Fruit fly (Drosophila melanogaster) whole organism, embryonic: ENCODE results near the gene CG13843.
A peak's percentile ranks its signal among the peaks of the same experiment; 100 is the strongest.

ENCODE experiments used
- B-H1 ChIP-seq: fragments of 200-800 bp; sonication (Bioruptor generic); IDR thresholded peaks from 3 replicates; pipeline ENCODE4 v1.3.6; 2022; ENCODE audit warnings: missing biosample characterization, missing genetic modification characterization
- CG10274 ChIP-seq: fragments of 200-800 bp; sonication (Bioruptor generic); optimal IDR thresholded peaks from 3 replicates; lab custom pipeline; 2017; ENCODE audit warnings: missing biosample characterization, mild to moderate bottlenecking, missing genetic modification characterization
- CG10321 ChIP-seq: fragments of 200-800 bp; sonication (Bioruptor generic); IDR thresholded peaks from 2 replicates; pipeline ENCODE4 v1.3.6; 2022; ENCODE audit warnings: missing biosample characterization, missing genetic modification characterization
- CG11560 ChIP-seq: fragments of 200-800 bp; sonication (Bioruptor generic); IDR thresholded peaks from 3 replicates; pipeline ENCODE4 v1.3.6; 2022; ENCODE audit warnings: missing biosample characterization, missing genetic modification characterization
- CG12104 ChIP-seq: fragments of 200-800 bp; sonication (Bioruptor generic); optimal IDR thresholded peaks from 3 replicates; lab custom pipeline; 2016; ENCODE audit warnings: missing biosample characterization, missing genetic modification characterization
- CG1233 ChIP-seq: fragments of 200-800 bp; sonication (Bioruptor generic); optimal IDR thresholded peaks from 4 replicates; lab custom pipeline; 2018; ENCODE audit warnings: missing biosample characterization, mild to moderate bottlenecking, missing genetic modification characterization
- CG13894 ChIP-seq: fragments of 200-800 bp; sonication (Bioruptor generic); optimal IDR thresholded peaks from 3 replicates; lab custom pipeline; 2018; ENCODE audit warnings: missing biosample characterization, mild to moderate bottlenecking, missing genetic modification characterization, moderate library complexity
- CG17361 ChIP-seq: fragments of 200-800 bp; sonication (Bioruptor generic); IDR thresholded peaks from 3 replicates; pipeline ENCODE4 v1.3.6; 2022; ENCODE audit warnings: missing biosample characterization, missing genetic modification characterization
- CG18011 ChIP-seq: fragments of 200-800 bp; sonication (Bioruptor generic); optimal IDR thresholded peaks from 2 replicates; lab custom pipeline; 2017; ENCODE audit warnings: missing biosample characterization, missing genetic modification characterization, mild to moderate bottlenecking, moderate library complexity, missing genotype
- CG32532 ChIP-seq: fragments of 200-800 bp; sonication (Bioruptor generic); IDR thresholded peaks from 2 replicates; pipeline ENCODE4 v1.3.6; 2022; ENCODE audit warnings: missing biosample characterization, missing genetic modification characterization
- CG4328 ChIP-seq: fragments of 200-800 bp; sonication (Bioruptor generic); optimal IDR thresholded peaks from 3 replicates; lab custom pipeline; 2017; ENCODE audit warnings: missing biosample characterization, missing genetic modification reagents, missing genetic modification characterization
- CG4854 ChIP-seq: fragments of 200-800 bp; sonication (Bioruptor generic); optimal IDR thresholded peaks from 2 replicates; lab custom pipeline; 2016; ENCODE audit warnings: missing biosample characterization, missing genetic modification characterization, inconsistent platforms
- CG5245 ChIP-seq: fragments of 200-800 bp; sonication (Bioruptor generic); optimal IDR thresholded peaks from 3 replicates; lab custom pipeline; 2016; ENCODE audit warnings: missing biosample characterization, missing genetic modification characterization
- CG7556 ChIP-seq: fragments of 200-800 bp; sonication (Bioruptor generic); optimal IDR thresholded peaks from 2 replicates; lab custom pipeline; 2017; ENCODE audit warnings: missing biosample characterization, mild to moderate bottlenecking, missing genetic modification characterization
- CG7963 ChIP-seq: fragments of 200-800 bp; sonication (Bioruptor generic); IDR thresholded peaks from 3 replicates; pipeline ENCODE4 v1.3.6; 2022; ENCODE audit warnings: missing biosample characterization, missing genetic modification characterization; ENCODE audit not compliant: partially characterized antibody
- CG8388 ChIP-seq: fragments of 200-800 bp; sonication (Bioruptor generic); optimal IDR thresholded peaks from 2 replicates; lab custom pipeline; 2019; ENCODE audit warnings: missing biosample characterization, mild to moderate bottlenecking, missing genetic modification characterization, moderate library complexity
- CG8478 ChIP-seq: fragments of >200 bp; optimal IDR thresholded peaks from 2 replicates; lab custom pipeline; 2018
- CG9876 ChIP-seq: fragments of 200-800 bp; sonication (Bioruptor generic); optimal IDR thresholded peaks from 2 replicates; lab custom pipeline; 2016; ENCODE audit warnings: missing biosample characterization, missing genetic modification characterization
- CoRest ChIP-seq: fragments of 200-800 bp; sonication (Bioruptor generic); optimal IDR thresholded peaks from 3 replicates; lab custom pipeline; 2018; ENCODE audit warnings: missing biosample characterization, mild to moderate bottlenecking, missing genetic modification characterization, moderate library complexity
- Doc2 ChIP-seq: fragments of 200-800 bp; sonication (Bioruptor generic); IDR thresholded peaks from 2 replicates; pipeline ENCODE4 v1.3.6; 2022; ENCODE audit warnings: missing biosample characterization, missing genetic modification characterization
- Hr39 ChIP-seq: fragments of >200 bp; optimal IDR thresholded peaks from 2 replicates; lab custom pipeline; 2017
- Kr ChIP-seq: fragments of 200-800 bp; sonication (Bioruptor generic); optimal IDR thresholded peaks from 2 replicates; lab custom pipeline; 2017; ENCODE audit warnings: missing biosample characterization, mild to moderate bottlenecking, missing genetic modification characterization
- Nf-YA ChIP-seq: fragments of 200-800 bp; sonication (Bioruptor generic); IDR thresholded peaks from 2 replicates; pipeline ENCODE4 v1.3.6; 2022; ENCODE audit warnings: missing biosample characterization, missing genetic modification characterization
- Oaz ChIP-seq: fragments of 200-800 bp; sonication (Bioruptor generic); IDR thresholded peaks from 2 replicates; pipeline ENCODE4 v1.3.6; 2022; ENCODE audit warnings: missing biosample characterization, missing genetic modification characterization
- Ptx1 ChIP-seq: fragments of 200-800 bp; sonication (Bioruptor generic); IDR thresholded peaks from 2 replicates; pipeline ENCODE4 v1.3.6; 2022; ENCODE audit warnings: missing biosample characterization, missing genetic modification characterization
- Six4 ChIP-seq: fragments of 200-800 bp; sonication (Bioruptor generic); optimal IDR thresholded peaks from 2 replicates; lab custom pipeline; 2016; ENCODE audit warnings: missing biosample characterization, missing genetic modification characterization
- Sry-β ChIP-seq: fragments of 200-800 bp; sonication (Bioruptor generic); optimal IDR thresholded peaks from 2 replicates; lab custom pipeline; 2018; ENCODE audit warnings: missing biosample characterization, mild to moderate bottlenecking, missing genetic modification characterization, moderate library complexity
- Ssrp ChIP-seq: fragments of 200-800 bp; sonication (Bioruptor generic); optimal IDR thresholded peaks from 2 replicates; lab custom pipeline; 2018; ENCODE audit warnings: missing biosample characterization, mild to moderate bottlenecking, missing genetic modification characterization, moderate library complexity
- al ChIP-seq: fragments of 200-800 bp; sonication (Bioruptor generic); IDR thresholded peaks from 2 replicates; pipeline ENCODE4 v1.3.6; 2022; ENCODE audit warnings: missing biosample characterization, missing genetic modification characterization
- ase ChIP-seq: fragments of 200-800 bp; sonication (Bioruptor generic); IDR thresholded peaks from 3 replicates; pipeline ENCODE4 v1.3.6; 2022; ENCODE audit warnings: missing biosample characterization, missing genetic modification characterization
- ato ChIP-seq: fragments of 200-800 bp; sonication (Bioruptor generic); IDR thresholded peaks from 2 replicates; pipeline ENCODE4 v1.3.6; 2022; ENCODE audit warnings: missing biosample characterization, missing genetic modification characterization; ENCODE audit not compliant: partially characterized antibody
- br ChIP-seq: fragments of >200 bp; optimal IDR thresholded peaks from 2 replicates; lab custom pipeline; 2017
- caup ChIP-seq: fragments of 200-800 bp; sonication (Bioruptor generic); optimal IDR thresholded peaks from 3 replicates; lab custom pipeline; 2017; ENCODE audit warnings: missing biosample characterization, mild to moderate bottlenecking, missing genetic modification characterization, moderate library complexity; ENCODE audit not compliant: severe bottlenecking
- chif ChIP-seq, 2 experiments: fragments of 200-800 bp; sonication (Bioruptor generic); optimal IDR thresholded peaks; 3 replicates each; lab custom pipeline; 2016; ENCODE audit warnings: missing biosample characterization in 2 of 2, missing genetic modification characterization in 2 of 2
- chinmo ChIP-seq: fragments of 200-800 bp; sonication (Bioruptor generic); IDR thresholded peaks from 4 replicates; pipeline ENCODE4 v1.3.6; 2022; ENCODE audit warnings: missing biosample characterization, missing genetic modification characterization; ENCODE audit not compliant: partially characterized antibody
- croc ChIP-seq: fragments of 200-800 bp; sonication (Bioruptor generic); conservative IDR thresholded peaks from 3 replicates; pipeline ENCODE4 v1.3.6; 2022; ENCODE audit warnings: missing biosample characterization, missing genetic modification characterization
- dm ChIP-seq: fragments of 200-800 bp; sonication (Bioruptor generic); optimal IDR thresholded peaks from 3 replicates; lab custom pipeline; 2016; ENCODE audit warnings: missing biosample characterization, missing genetic modification characterization
- dpn ChIP-seq, 2 experiments: fragments of 200-800 bp; sonication (Bioruptor generic); optimal IDR thresholded peaks; 3 replicates each; lab custom pipeline; 2016; ENCODE audit warnings: missing biosample characterization in 2 of 2, missing genetic modification characterization in 2 of 2
- ewg ChIP-seq: fragments of 200-800 bp; sonication (Bioruptor generic); optimal IDR thresholded peaks from 3 replicates; lab custom pipeline; 2017; ENCODE audit warnings: mild to moderate bottlenecking, missing biosample characterization, missing genetic modification reagents, missing genetic modification characterization
- fd64A ChIP-seq: fragments of 200-800 bp; sonication (Bioruptor generic); optimal IDR thresholded peaks from 3 replicates; lab custom pipeline; 2018; ENCODE audit warnings: missing biosample characterization, mild to moderate bottlenecking, missing genetic modification characterization
- fru ChIP-seq: fragments of >200 bp; optimal IDR thresholded peaks from 2 replicates; lab custom pipeline; 2017
- gce ChIP-seq: fragments of 200-800 bp; sonication (Bioruptor generic); IDR thresholded peaks from 3 replicates; pipeline ENCODE4 v1.3.6; 2022; ENCODE audit warnings: missing biosample characterization, missing genetic modification characterization
- h ChIP-seq: fragments of >200 bp; optimal IDR thresholded peaks from 2 replicates; lab custom pipeline; 2017
- hth ChIP-seq: fragments of >200 bp; optimal IDR thresholded peaks from 2 replicates; lab custom pipeline; 2017; ENCODE audit warnings: inconsistent platforms
- jing ChIP-seq: fragments of 200-800 bp; sonication (Bioruptor generic); optimal IDR thresholded peaks from 2 replicates; lab custom pipeline; 2018; ENCODE audit warnings: missing biosample characterization, mild to moderate bottlenecking, missing genetic modification characterization
- kay ChIP-seq: fragments of 200-800 bp; sonication (Bioruptor generic); optimal IDR thresholded peaks from 2 replicates; lab custom pipeline; 2016; ENCODE audit warnings: missing biosample characterization, missing genetic modification characterization
- lab ChIP-seq: fragments of 200-800 bp; sonication (Bioruptor generic); optimal IDR thresholded peaks from 3 replicates; lab custom pipeline; 2017; ENCODE audit warnings: missing biosample characterization, missing genetic modification characterization, mild to moderate bottlenecking, moderate library complexity, missing genetic modification reagents
- lmd ChIP-seq: fragments of 200-800 bp; sonication (Bioruptor generic); IDR thresholded peaks from 2 replicates; pipeline ENCODE4 v1.3.6; 2022; ENCODE audit warnings: missing biosample characterization, missing genetic modification characterization
- pita ChIP-seq: fragments of 200-800 bp; sonication (Bioruptor generic); optimal IDR thresholded peaks from 2 replicates; lab custom pipeline; 2017; ENCODE audit warnings: missing biosample characterization, mild to moderate bottlenecking, missing genetic modification characterization
- sna ChIP-seq: fragments of 200-800 bp; sonication (Bioruptor generic); IDR thresholded peaks from 2 replicates; pipeline ENCODE4 v1.3.6; 2022; ENCODE audit warnings: missing biosample characterization, missing genetic modification characterization; ENCODE audit not compliant: partially characterized antibody
- vvl ChIP-seq: fragments of 200-800 bp; sonication (Bioruptor generic); IDR thresholded peaks from 2 replicates; pipeline ENCODE4 v1.3.6; 2022; ENCODE audit warnings: missing biosample characterization, missing genetic modification characterization
- zen ChIP-seq: fragments of 200-800 bp; sonication (Bioruptor generic); optimal IDR thresholded peaks from 3 replicates; lab custom pipeline; 2018; ENCODE audit warnings: missing biosample characterization, mild to moderate bottlenecking, missing genetic modification characterization, moderate library complexity

CG13843 gene

DNA sequence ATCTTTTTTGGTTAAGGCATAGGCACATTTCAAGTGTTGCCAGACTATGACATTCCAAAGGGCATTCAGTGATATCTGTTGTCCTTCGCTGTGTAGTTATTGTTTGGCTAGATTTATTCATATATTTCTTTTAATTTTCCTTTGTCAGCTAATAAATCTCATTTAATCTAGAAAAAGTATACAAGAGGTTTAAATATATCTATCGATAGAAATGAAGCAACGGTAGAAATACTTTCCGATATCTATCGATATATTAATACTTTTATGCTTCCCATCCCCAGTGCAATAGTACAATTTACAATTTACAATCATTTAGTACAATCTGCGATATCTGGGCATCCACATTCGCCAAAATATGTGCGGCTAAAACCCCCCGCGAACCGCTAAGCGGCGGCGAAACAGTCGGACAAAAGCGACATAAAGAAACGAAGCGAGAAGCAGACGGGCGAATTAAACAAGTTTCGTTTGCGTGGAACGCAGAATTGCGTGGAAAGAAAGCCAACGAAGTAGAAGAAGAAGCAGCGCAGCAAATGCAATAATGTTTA lies 21.8 kb upstream of the CG13843 start, which contains the start of gene Efa6 (continued):
- peak; percentile 25 for TF ChIP-seq CG18011 (GFP tag; lab: Kevin White, UChicago)
- peak; percentile 37; the same call in 1 of the 3 replicates for TF ChIP-seq CG11560 (tag; lab: Robert Waterston, UW)
- TF ChIP-seq CG8478 (lab: Kevin White, UChicago) = no peak
- peak; percentile 54 for TF ChIP-seq zen (tag; lab: Kevin White, UChicago)
- no peak for TF ChIP-seq CG4328 (GFP tag; lab: Kevin White, UChicago)
- no peak for TF ChIP-seq CG8388 (GFP tag; lab: Kevin White, UChicago)
- TF ChIP-seq Nf-YA (GFP tag; lab: Robert Waterston, UW) = no peak
- TF ChIP-seq pita (GFP tag; lab: Kevin White, UChicago) = no peak
- peak; percentile 64 for TF ChIP-seq CG17361 (GFP tag; lab: Robert Waterston, UW)
- no peak for TF ChIP-seq Six4
- TF ChIP-seq Ssrp (tag; lab: Kevin White, UChicago) = no peak
- TF ChIP-seq CG32532 (GFP tag; lab: Robert Waterston, UW) = no peak; the same call in 1 of the 2 replicates
- TF ChIP-seq CG7556 (GFP tag; lab: Kevin White, UChicago) = peak; percentile 21
- no peak for TF ChIP-seq CG5245 (GFP tag; lab: Kevin White, UChicago)
- TF ChIP-seq CG10274 (GFP tag; lab: Kevin White, UChicago) = no peak
- TF ChIP-seq CoRest (tag; lab: Kevin White, UChicago) = peak; percentile 61
- peak; percentile 31 for TF ChIP-seq CG12104 (GFP tag; lab: Kevin White, UChicago)
- TF ChIP-seq CG9876 (GFP tag; lab: Kevin White, UChicago) = no peak
- TF ChIP-seq fd64A (GFP tag; lab: Kevin White, UChicago) = no peak
- no peak for TF ChIP-seq Hr39 (lab: Kevin White, UChicago)
- TF ChIP-seq vvl (GFP tag; lab: Robert Waterston, UW) = no peak; the same call in 1 of the 2 replicates
- TF ChIP-seq sna = peak; percentile 98
- TF ChIP-seq gce (GFP tag; lab: Robert Waterston, UW) = no peak
- TF ChIP-seq hth (lab: Kevin White, UChicago) = no peak
- TF ChIP-seq CG1233 (GFP tag; lab: Kevin White, UChicago) = no peak
- TF ChIP-seq ase (GFP tag; lab: Robert Waterston, UW) = no peak
- no peak for TF ChIP-seq Kr (GFP tag; lab: Kevin White, UChicago)
- peak; percentile 5 for TF ChIP-seq caup (GFP tag; lab: Kevin White, UChicago)
- no peak for TF ChIP-seq fru
- no peak for TF ChIP-seq al (GFP tag; lab: Robert Waterston, UW)
- TF ChIP-seq lmd (GFP tag; lab: Robert Waterston, UW) = peak; percentile 44
- TF ChIP-seq h = no peak
- peak; percentile 85 for TF ChIP-seq CG7963
- no peak for TF ChIP-seq ewg (GFP tag; lab: Kevin White, UChicago)
- no peak for TF ChIP-seq jing (GFP tag; lab: Kevin White, UChicago)
- TF ChIP-seq Oaz (GFP tag; lab: Robert Waterston, UW) = no peak
- peak; percentile 43 for TF ChIP-seq CG13894 (tag; lab: Kevin White, UChicago)
- peak in 1 of 2 experiments; percentile 14 for TF ChIP-seq chif (GFP tag; optimal IDR thresholded peaks at IDR 0.05; lab: Kevin White, UChicago)
- TF ChIP-seq lab (GFP tag; lab: Kevin White, UChicago) = peak; percentile 58
- peak; percentile 66; the same call in 1 of the 2 replicates for TF ChIP-seq ato (GFP tag; lab: Robert Waterston, UW)
- TF ChIP-seq chinmo (GFP tag; lab: Robert Waterston, UW) = peak; percentile 95
- TF ChIP-seq croc = no peak
- TF ChIP-seq dpn (GFP tag; optimal IDR thresholded peaks at IDR 0.05; lab: Kevin White, UChicago) = peak; percentile 2 to 60
- TF ChIP-seq Ptx1 (GFP tag; lab: Robert Waterston, UW) = no peak
- no peak for TF ChIP-seq Sry-β (GFP tag; lab: Kevin White, UChicago)
- peak; percentile 32 for TF ChIP-seq CG4854
- no peak for TF ChIP-seq kay (GFP tag; lab: Kevin White, UChicago)
- TF ChIP-seq CG10321 (GFP tag; lab: Robert Waterston, UW) = no peak
- TF ChIP-seq dm = peak; percentile 2
- TF ChIP-seq br = no peak
- no peak for TF ChIP-seq Doc2
- no peak for TF ChIP-seq B-H1 (GFP tag; lab: Robert Waterston, UW)
